Fruit fly (Drosophila melanogaster): Measurements from ENCODE around the gene CG7924.
A peak's percentile ranks its signal among the peaks of the same experiment; 100 is the strongest.

Gene CG7924

dm6 chr3L:14190625-14191475 is 42.4 kb upstream of the CG7924 start, which contains the start of gene nuf:
Gene nuf, plus strand, starts transcription at chr3L:14190870.
- TF ChIP-seq dmrt93B (GFP tag; optimal IDR thresholded peaks at IDR 0.05) (peak; percentile 21), br (GFP tag; optimal IDR thresholded peaks at IDR 0.05) (peak; percentile 41), CG9705 (GFP tag; optimal IDR thresholded peaks at IDR 0.05) (peak; percentile 34), GATAd (GFP tag; optimal IDR thresholded peaks at IDR 0.05) (no peak), woc (GFP tag; optimal IDR thresholded peaks at IDR 0.05) (no peak), sage (GFP tag; optimal IDR thresholded peaks at IDR 0.05) (no peak), OdsH (GFP tag; optimal IDR thresholded peaks at IDR 0.05) (no peak), pan (optimal IDR thresholded peaks at IDR 0.05) (no peak), HLH106 (tag; optimal IDR thresholded peaks at IDR 0.05) (peak; percentile 29), jim (GFP tag; optimal IDR thresholded peaks at IDR 0.05) (no peak), usp (GFP tag; optimal IDR thresholded peaks at IDR 0.05) (no peak), Hr83 (GFP tag; optimal IDR thresholded peaks at IDR 0.05; ENCODE audit: poor library complexity, severe bottlenecking) (peak; percentile 53), brk (GFP tag; optimal IDR thresholded peaks at IDR 0.05) (no peak), sv (GFP tag; optimal IDR thresholded peaks at IDR 0.05) (no peak), Vsx2 (GFP tag; optimal IDR thresholded peaks at IDR 0.05; ENCODE audit: partially characterized antibody) (peak; percentile 63), Rel (GFP tag; optimal IDR thresholded peaks at IDR 0.05) (no peak), Rel (tag; optimal IDR thresholded peaks at IDR 0.05) (peak; percentile 39), ey (GFP tag; optimal IDR thresholded peaks at IDR 0.05) (no peak), CrebA (GFP tag; optimal IDR thresholded peaks at IDR 0.05; ENCODE audit: borderline replicate concordance) (no peak), fru (GFP tag; optimal IDR thresholded peaks at IDR 0.05) (peak; percentile 16), dsf (GFP tag; optimal IDR thresholded peaks at IDR 0.05; ENCODE audit: borderline replicate concordance) (no peak), psq (GFP tag; optimal IDR thresholded peaks at IDR 0.05) (no peak), N (GFP tag; optimal IDR thresholded peaks at IDR 0.05) (no peak), Myc (optimal IDR thresholded peaks at IDR 0.05) (no peak), Abd-B (GFP tag; optimal IDR thresholded peaks at IDR 0.05) (no peak), Sp1 (GFP tag; optimal IDR thresholded peaks at IDR 0.05) (peak; percentile 45), Dfd (GFP tag; optimal IDR thresholded peaks at IDR 0.05) (no peak), Jra (GFP tag; optimal IDR thresholded peaks at IDR 0.05) (no peak), Hnf4 (GFP tag; optimal IDR thresholded peaks at IDR 0.05) (peak; percentile 34), dl (GFP tag; optimal IDR thresholded peaks at IDR 0.05; ENCODE audit: insufficient read depth in 1 of 2, partially characterized antibody in 2 of 2) (no peak), tai (GFP tag; optimal IDR thresholded peaks at IDR 0.05) (no peak), CG32264 (GFP tag; optimal IDR thresholded peaks at IDR 0.05) (no peak), lola (GFP tag; optimal IDR thresholded peaks at IDR 0.05) (no peak), h (GFP tag; optimal IDR thresholded peaks at IDR 0.05) (peak; percentile 41), Dif (GFP tag; optimal IDR thresholded peaks at IDR 0.05; ENCODE audit: partially characterized antibody) (peak; percentile 39), foxo (GFP tag; optimal IDR thresholded peaks at IDR 0.05) (peak in 1 of 2 experiments; percentile 26), Hr78 (GFP tag; optimal IDR thresholded peaks at IDR 0.05) (no peak), Mio (GFP tag; optimal IDR thresholded peaks at IDR 0.05) (no peak), rgr (GFP tag; optimal IDR thresholded peaks at IDR 0.05) (peak; percentile 42)

dm6 chr3L:14191476-14191752 is 41.9 kb upstream of the CG7924 start:
- TF ChIP-seq Myc (optimal IDR thresholded peaks at IDR 0.05) (no peak), GATAd (GFP tag; optimal IDR thresholded peaks at IDR 0.05) (no peak), CG9705 (GFP tag; optimal IDR thresholded peaks at IDR 0.05) (no peak), CG32264 (GFP tag; optimal IDR thresholded peaks at IDR 0.05) (no peak), foxo (GFP tag; optimal IDR thresholded peaks at IDR 0.05) (no peak), lola (GFP tag; optimal IDR thresholded peaks at IDR 0.05) (no peak), Mio (GFP tag; optimal IDR thresholded peaks at IDR 0.05) (no peak), psq (GFP tag; optimal IDR thresholded peaks at IDR 0.05) (no peak), fru (GFP tag; optimal IDR thresholded peaks at IDR 0.05) (no peak), CrebA (GFP tag; optimal IDR thresholded peaks at IDR 0.05; ENCODE audit: borderline replicate concordance) (no peak), Vsx2 (GFP tag; optimal IDR thresholded peaks at IDR 0.05; ENCODE audit: partially characterized antibody) (no peak)

Measured in whole organism, wandering third instar larva.